Worm (Caenorhabditis elegans): ENCODE data around the gene cyb-3.

DNA sequence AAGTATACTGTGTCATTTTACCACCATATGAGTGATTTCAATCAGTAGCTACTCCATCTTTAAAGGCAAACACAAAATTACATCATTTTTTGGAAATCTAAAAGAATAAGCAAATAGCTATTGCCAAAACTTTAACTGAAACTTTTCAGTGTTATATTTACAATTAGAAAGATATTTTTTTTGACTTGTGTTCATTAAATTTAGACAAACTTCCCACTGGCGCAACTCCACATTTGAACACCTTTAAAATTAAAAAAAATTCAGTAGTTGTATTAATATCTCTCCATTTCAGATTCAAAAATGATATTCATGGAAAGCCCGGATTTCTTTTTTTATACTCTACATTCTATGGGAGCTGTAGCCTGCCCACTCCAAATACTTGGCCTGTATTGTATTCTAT lies 18.4 kb downstream of the cyb-3 start, which contains the start of gene srh-264:
- TF ChIP-seq ama-1 (optimal IDR thresholded peaks at IDR 0.05) (no peak), pes-1 (GFP tag; IDR thresholded peaks at IDR 0.05) (no peak), hmg-4 (GFP tag; optimal IDR thresholded peaks at IDR 0.05) (no peak), B0310.2 (tag; optimal IDR thresholded peaks at IDR 0.05) (no peak), hmbx-1 (tag; optimal IDR thresholded peaks at IDR 0.05) (no peak), sea-1 (GFP tag; conservative IDR thresholded peaks at IDR 0.05) (no peak)
